Fruit fly (Drosophila melanogaster) whole organism, adult: ENCODE measurements around the gene Ir94b.

Source experiments
- CG14711 ChIP-seq: fragments of 200-800 bp; sonication (Bioruptor generic); optimal IDR thresholded peaks from 2 replicates; lab custom pipeline; 2018; ENCODE audit warnings: missing biosample characterization, mild to moderate bottlenecking, missing genetic modification characterization, moderate library complexity
- CG1620 ChIP-seq: fragments of 200-800 bp; sonication (Bioruptor generic); optimal IDR thresholded peaks from 2 replicates; lab custom pipeline; 2016; ENCODE audit warnings: missing biosample characterization, missing genetic modification characterization
- CG5204 ChIP-seq: fragments of 200-800 bp; sonication (Bioruptor generic); optimal IDR thresholded peaks from 2 replicates; lab custom pipeline; 2016; ENCODE audit warnings: missing biosample characterization, missing genetic modification characterization
- Clk ChIP-seq: fragments of 200-800 bp; sonication (Bioruptor generic); optimal IDR thresholded peaks from 2 replicates; lab custom pipeline; 2017; ENCODE audit warnings: missing biosample characterization, missing genetic modification characterization
- kay ChIP-seq: fragments of 200-800 bp; sonication (Bioruptor generic); peaks from one replicate; lab custom pipeline; 2016; ENCODE audit warnings: missing biosample characterization, missing genetic modification characterization, borderline replicate concordance
- ovo ChIP-seq: fragments of 200-800 bp; sonication (Bioruptor generic); optimal IDR thresholded peaks from 2 replicates; lab custom pipeline; 2016; ENCODE audit warnings: missing biosample characterization, missing genetic modification characterization
- pad ChIP-seq: fragments of 200-800 bp; sonication (Bioruptor generic); optimal IDR thresholded peaks from 3 replicates; lab custom pipeline; 2017; ENCODE audit warnings: missing biosample characterization, missing genetic modification characterization, mild to moderate bottlenecking, moderate library complexity, missing genetic modification reagents
- toe ChIP-seq: fragments of 200-800 bp; sonication (Bioruptor generic); optimal IDR thresholded peaks from 2 replicates; lab custom pipeline; 2016; ENCODE audit warnings: missing biosample characterization, missing genetic modification characterization

dm6 chr3R:22158243-22158642 lies 41.2 kb upstream of the Ir94b start:
- TF ChIP-seq CG5204 (GFP tag; lab: Kevin White, UChicago) (no peak), CG1620 (GFP tag; lab: Kevin White, UChicago) (no peak), toe (GFP tag; lab: Kevin White, UChicago) (no peak), kay (GFP tag; lab: Kevin White, UChicago) (no peak), Clk (GFP tag; lab: Kevin White, UChicago) (no peak), pad (GFP tag; lab: Kevin White, UChicago) (no peak), CG14711 (tag; lab: Kevin White, UChicago) (no peak), ovo (GFP tag; lab: Kevin White, UChicago) (no peak)
